Worm (Caenorhabditis elegans) whole organism, L1 larva: ENCODE measurements around the gene Y69A2AR.46.

Source experiments
- ama-1 ChIP-seq: fragments of 150-350 bp; optimal IDR thresholded peaks from 2 replicates; lab custom pipeline; 2014
- blmp-1 ChIP-seq: fragments of 150-350 bp; optimal IDR thresholded peaks from 2 replicates; lab custom pipeline; 2014; ENCODE audit warnings: missing biosample characterization, missing genetic modification characterization
- ceh-88 ChIP-seq: fragments of 200-800 bp; sonication (Bioruptor generic); IDR thresholded peaks from 2 replicates; pipeline ENCODE4 v1.3.6; 2022; ENCODE audit warnings: missing genetic modification characterization, missing compliant biosample characterization
- lin-35 ChIP-seq, 2 experiments: fragments of 150-350 bp; optimal IDR thresholded peaks; 2 replicates each; lab custom pipeline; 2014; ENCODE audit warnings: missing biosample characterization in 2 of 2, missing genetic modification characterization in 2 of 2, missing genetic modification reagents in 2 of 2
- nhr-12 ChIP-seq: sonication (generic microtip); optimal IDR thresholded peaks from 2 replicates; lab custom pipeline; 2017; ENCODE audit warnings: missing biosample characterization, missing genetic modification characterization
- pax-3 ChIP-seq: fragments of 200-800 bp; sonication (Bioruptor generic); optimal IDR thresholded peaks from 2 replicates; lab custom pipeline; 2018; ENCODE audit warnings: mild to moderate bottlenecking, missing genetic modification characterization, moderate library complexity, missing compliant biosample characterization
- skn-1 ChIP-seq: fragments of 150-350 bp; optimal IDR thresholded peaks from 2 replicates; lab custom pipeline; 2014; ENCODE audit warnings: missing biosample characterization, missing genetic modification characterization
- snpc-4 ChIP-seq: fragments of 150-350 bp; optimal IDR thresholded peaks from 2 replicates; lab custom pipeline; 2014; ENCODE audit warnings: missing biosample characterization, missing genetic modification characterization
- unc-62 ChIP-seq: fragments of 150-350 bp; optimal IDR thresholded peaks from 2 replicates; lab custom pipeline; 2014; ENCODE audit warnings: missing biosample characterization, missing genetic modification reagents, missing genetic modification characterization
- vab-15 ChIP-seq: sonication (generic microtip); optimal IDR thresholded peaks from 2 replicates; lab custom pipeline; 2017; ENCODE audit warnings: missing genotype, mild to moderate bottlenecking, missing genetic modification characterization, missing compliant biosample characterization
- ztf-11 ChIP-seq, 2 experiments: sonication (generic microtip); optimal IDR thresholded peaks; 2 replicates each; lab custom pipeline; 2016 to 2017; ENCODE audit warnings: missing genetic modification characterization in 2 of 2, missing biosample characterization in 1 of 2, missing compliant biosample characterization in 1 of 2
- ztf-4 ChIP-seq: fragments of 150-350 bp; optimal IDR thresholded peaks from 2 replicates; lab custom pipeline; 2014; ENCODE audit warnings: missing biosample characterization, missing genetic modification characterization

- no peak for TF ChIP-seq pax-3 (tag; lab: Kevin White, UChicago)
- no peak for TF ChIP-seq ama-1 (lab: Kevin White, UChicago)
- no peak for TF ChIP-seq skn-1 (tag; lab: Kevin White, UChicago)
- no peak for TF ChIP-seq ztf-11 (tag; optimal IDR thresholded peaks at IDR 0.05; lab: Kevin White, UChicago)
- no peak for TF ChIP-seq lin-35 (GFP tag; optimal IDR thresholded peaks at IDR 0.05; lab: Kevin White, UChicago)
- TF ChIP-seq ceh-88 (GFP tag; lab: Robert Waterston, UW) = no peak
- TF ChIP-seq snpc-4 (tag; lab: Kevin White, UChicago) = no peak
- no peak for TF ChIP-seq ztf-4 (tag; lab: Kevin White, UChicago)
- TF ChIP-seq vab-15 (tag; lab: Kevin White, UChicago) = no peak
- no peak for TF ChIP-seq blmp-1 (tag; lab: Kevin White, UChicago)
- TF ChIP-seq nhr-12 = no peak
- TF ChIP-seq unc-62 (GFP tag; lab: Kevin White, UChicago) = no peak
Measured at ce11 chrIV:2551838-2552237, 9.6 kb upstream of the Y69A2AR.46 start.
